Worm (Caenorhabditis elegans): ENCODE measurements around the gene cutl-21.

DNA sequence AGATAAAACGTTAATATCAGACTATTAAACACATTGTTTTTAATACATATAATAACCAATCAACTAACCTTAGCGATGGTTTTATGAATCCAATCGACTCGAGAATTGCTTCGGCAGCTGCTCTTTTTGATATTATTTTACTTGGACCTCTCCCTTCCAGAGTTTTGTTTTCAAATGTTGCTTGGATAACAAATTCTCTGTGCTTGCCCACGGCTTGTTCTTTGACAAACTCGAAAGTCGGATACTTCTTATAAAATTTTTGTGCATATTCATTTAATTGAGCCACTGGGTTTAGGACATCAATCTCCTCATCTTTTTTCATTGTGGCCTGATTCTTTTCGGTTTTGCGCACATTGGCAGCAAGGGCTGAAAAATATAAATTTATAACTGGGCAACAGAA, 20.9 kb downstream of the cutl-21 start, which contains the start of gene F55A4.3:
- TF ChIP-seq hlh-8 (tag; optimal IDR thresholded peaks at IDR 0.05): no peak
- no peak for TF ChIP-seq lin-11 (tag; optimal IDR thresholded peaks at IDR 0.05)
- TF ChIP-seq rnt-1 (tag; optimal IDR thresholded peaks at IDR 0.05): no peak
- TF ChIP-seq dmd-4 (tag; optimal IDR thresholded peaks at IDR 0.05; ENCODE audit: borderline replicate concordance): no peak
- no peak for TF ChIP-seq ama-1 (optimal IDR thresholded peaks at IDR 0.05)
- TF ChIP-seq tbx-2 (tag; optimal IDR thresholded peaks at IDR 0.05): no peak
- no peak for TF ChIP-seq pha-4 (tag; optimal IDR thresholded peaks at IDR 0.05)
